Fruit fly (Drosophila melanogaster) whole organism, pupa: Measurements from ENCODE around the gene tw.

Source experiments
- CG10348 ChIP-seq: fragments of 200-800 bp; sonication (Bioruptor generic); IDR thresholded peaks from 2 replicates; pipeline ENCODE4 v1.3.6; 2022; ENCODE audit warnings: missing biosample characterization, missing genetic modification characterization
- CG12605 ChIP-seq: fragments of 200-800 bp; sonication (Bioruptor generic); IDR thresholded peaks from 2 replicates; pipeline ENCODE4 v1.3.6; 2022; ENCODE audit warnings: missing biosample characterization, missing genetic modification characterization
- CG13204 ChIP-seq: fragments of 200-800 bp; sonication (Bioruptor generic); optimal IDR thresholded peaks from 2 replicates; lab custom pipeline; 2018; ENCODE audit warnings: missing biosample characterization, mild to moderate bottlenecking, missing genetic modification characterization, moderate library complexity
- CG17806 ChIP-seq: fragments of 200-800 bp; sonication (Bioruptor generic); optimal IDR thresholded peaks from 2 replicates; lab custom pipeline; 2018; ENCODE audit warnings: missing biosample characterization, mild to moderate bottlenecking, missing genetic modification characterization, moderate library complexity
- CG32121 ChIP-seq: fragments of 200-800 bp; sonication (Bioruptor generic); IDR thresholded peaks from 2 replicates; pipeline ENCODE4 v1.3.6; 2022; ENCODE audit warnings: missing biosample characterization, missing genetic modification characterization
- CG4496 ChIP-seq: fragments of 200-800 bp; sonication (Bioruptor generic); IDR thresholded peaks from 3 replicates; pipeline ENCODE4 v1.3.6; 2022; ENCODE audit warnings: missing biosample characterization, missing genetic modification characterization
- CG9948 ChIP-seq: fragments of 200-800 bp; sonication (Bioruptor generic); optimal IDR thresholded peaks from 2 replicates; lab custom pipeline; 2018; ENCODE audit warnings: missing biosample characterization, mild to moderate bottlenecking, missing genetic modification characterization, moderate library complexity
- D1 ChIP-seq: fragments of 200-800 bp; sonication (Bioruptor generic); optimal IDR thresholded peaks from 2 replicates; lab custom pipeline; 2018; ENCODE audit warnings: missing biosample characterization, mild to moderate bottlenecking, missing genetic modification characterization, moderate library complexity
- Pif1A ChIP-seq: fragments of 200-800 bp; sonication (Bioruptor generic); optimal IDR thresholded peaks from 3 replicates; lab custom pipeline; 2016; ENCODE audit warnings: missing biosample characterization, missing genetic modification characterization
- Snoo ChIP-seq: fragments of 200-800 bp; sonication (Bioruptor generic); optimal IDR thresholded peaks from 3 replicates; lab custom pipeline; 2017; ENCODE audit warnings: missing biosample characterization, mild to moderate bottlenecking, missing genetic modification characterization, inconsistent platforms
- fd96Ca ChIP-seq: fragments of 200-800 bp; sonication (Bioruptor generic); IDR thresholded peaks from 3 replicates; pipeline ENCODE4 v1.3.6; 2022; ENCODE audit warnings: missing biosample characterization, missing genetic modification characterization

DNA sequence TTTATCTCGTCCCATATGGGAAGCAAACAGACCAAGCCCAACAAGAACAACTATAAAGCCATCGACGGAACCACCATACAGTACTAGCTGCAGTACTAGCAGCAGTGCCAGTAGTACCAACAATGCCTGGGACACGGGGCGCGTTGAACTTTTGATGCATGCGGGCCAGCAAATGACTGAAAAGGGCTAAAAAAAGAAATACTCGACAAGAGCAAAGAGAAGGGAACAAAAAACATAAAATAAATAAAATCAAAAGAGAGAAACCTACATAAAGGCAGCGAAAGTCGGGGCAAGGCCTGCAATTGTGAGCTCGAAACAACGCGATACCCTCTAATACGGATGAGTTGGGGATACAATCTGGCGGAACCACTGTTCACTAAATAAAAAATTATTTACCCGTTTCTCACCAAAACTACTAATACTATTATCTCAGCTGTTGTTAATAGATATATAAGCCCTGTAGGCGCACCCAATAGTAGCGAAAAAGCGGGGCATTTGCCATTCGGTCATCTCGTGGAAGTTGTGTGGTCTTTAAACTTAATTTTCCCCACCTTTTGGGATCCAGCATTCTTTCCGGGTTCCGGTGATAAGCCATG is 44.8 kb upstream of the tw start:
- no peak for TF ChIP-seq D1
- no peak for TF ChIP-seq CG32121 (GFP tag; lab: Robert Waterston, UW)
- peak; percentile 65 for TF ChIP-seq Pif1A (GFP tag; lab: Kevin White, UChicago)
- TF ChIP-seq Snoo (tag; lab: Kevin White, UChicago) = peak; percentile 47
- TF ChIP-seq CG9948 = no peak
- 0 out of 3 replicates have a peak, but pooled peaks have one; percentile 36 for TF ChIP-seq CG4496 (GFP tag; lab: Robert Waterston, UW)
- TF ChIP-seq CG10348 (GFP tag; lab: Robert Waterston, UW) = no peak
- peak; percentile 26 for TF ChIP-seq CG17806 (tag; lab: Kevin White, UChicago)
- TF ChIP-seq CG13204 (GFP tag; lab: Kevin White, UChicago) = no peak
- TF ChIP-seq fd96Ca (GFP tag; lab: Robert Waterston, UW) = peak; percentile 53; the same call in 2 of the 3 replicates
- no peak for TF ChIP-seq CG12605 (GFP tag; lab: Robert Waterston, UW)
